Fruit fly (Drosophila melanogaster): ENCODE data around the gene CG18809.

CG18809 gene

dm6 chrX:19748565-19748964, 4.4 kb upstream of the CG18809 start (continued):
- TF ChIP-seq CG4820 (GFP tag; optimal IDR thresholded peaks at IDR 0.05) (no peak), amos (GFP tag; IDR thresholded peaks at IDR 0.05; ENCODE audit: partially characterized antibody) (peak; percentile 51), cg (GFP tag; optimal IDR thresholded peaks at IDR 0.05) (no peak), bigmax (GFP tag; optimal IDR thresholded peaks at IDR 0.05) (no peak), sens (GFP tag) (peak; percentile 16), Doc3 (GFP tag; IDR thresholded peaks at IDR 0.05; ENCODE audit: partially characterized antibody) (no peak), grn (GFP tag; optimal IDR thresholded peaks at IDR 0.05) (no peak), ham (GFP tag; IDR thresholded peaks at IDR 0.05) (no peak), org-1 (GFP tag; optimal IDR thresholded peaks at IDR 0.05) (no peak), CG14710 (tag; optimal IDR thresholded peaks at IDR 0.05) (peak; percentile 53), CG31441 (GFP tag; IDR thresholded peaks at IDR 0.05) (no peak), maf-S (GFP tag; optimal IDR thresholded peaks at IDR 0.05) (no peak), oc (tag; optimal IDR thresholded peaks at IDR 0.05) (no peak), chm (GFP tag; IDR thresholded peaks at IDR 0.05) (no peak), Tbp (GFP tag; optimal IDR thresholded peaks at IDR 0.05) (no peak), CG6791 (GFP tag; IDR thresholded peaks at IDR 0.05; ENCODE audit: partially characterized antibody) (peak; percentile 63; the same call in 2 of the 3 replicates), cwo (GFP tag; optimal IDR thresholded peaks at IDR 0.05) (no peak), CG3163 (GFP tag; optimal IDR thresholded peaks at IDR 0.05) (no peak), Lhr (GFP tag; optimal IDR thresholded peaks at IDR 0.05) (peak; percentile 18), Asciz (GFP tag; optimal IDR thresholded peaks at IDR 0.05) (no peak), CG7786 (GFP tag; optimal IDR thresholded peaks at IDR 0.05) (peak; percentile 25), chif (GFP tag; optimal IDR thresholded peaks at IDR 0.05) (no peak), nau (GFP tag; optimal IDR thresholded peaks at IDR 0.05) (no peak), sisA (GFP tag; IDR thresholded peaks at IDR 0.05) (no peak), Atf-2 (GFP tag; optimal IDR thresholded peaks at IDR 0.05) (no peak), CG3065 (GFP tag; optimal IDR thresholded peaks at IDR 0.05) (no peak), CG8924 (tag; optimal IDR thresholded peaks at IDR 0.05) (no peak), CG12391 (tag; optimal IDR thresholded peaks at IDR 0.05) (no peak), MBD-R2 (GFP tag; IDR thresholded peaks at IDR 0.05) (peak; percentile 62), YL-1 (GFP tag; optimal IDR thresholded peaks at IDR 0.05) (peak; percentile 23), fru (optimal IDR thresholded peaks at IDR 0.05) (no peak), CoRest (tag; optimal IDR thresholded peaks at IDR 0.05) (peak; percentile 54), luna (GFP tag; optimal IDR thresholded peaks at IDR 0.05) (no peak), lilli (GFP tag; optimal IDR thresholded peaks at IDR 0.05) (peak; percentile 19), tll (GFP tag; optimal IDR thresholded peaks at IDR 0.05) (no peak), Rfx (GFP tag; IDR thresholded peaks at IDR 0.05) (peak; percentile 47), fd64A (GFP tag; optimal IDR thresholded peaks at IDR 0.05) (no peak), CG15269 (tag; optimal IDR thresholded peaks at IDR 0.05) (no peak), CG1603 (tag; optimal IDR thresholded peaks at IDR 0.05) (peak; percentile 68), Trl (optimal IDR thresholded peaks at IDR 0.05) (no peak), Trl (GFP tag; optimal IDR thresholded peaks at IDR 0.05) (peak; percentile 15), abd-A (tag; optimal IDR thresholded peaks at IDR 0.05) (no peak), tup (GFP tag; optimal IDR thresholded peaks at IDR 0.05) (no peak), E2f2 (GFP tag; IDR thresholded peaks at IDR 0.05) (peak; percentile 97), peb (GFP tag; IDR thresholded peaks at IDR 0.05) (no peak), stwl (tag; optimal IDR thresholded peaks at IDR 0.05) (peak; percentile 19), hbn (GFP tag; IDR thresholded peaks at IDR 0.05; ENCODE audit: partially characterized antibody) (no peak), CG9609 (GFP tag; optimal IDR thresholded peaks at IDR 0.05) (no peak), Med (GFP tag) (peak; percentile 83), sug (tag; optimal IDR thresholded peaks at IDR 0.05) (peak; percentile 35), CG4617 (GFP tag; optimal IDR thresholded peaks at IDR 0.05; ENCODE audit: borderline replicate concordance) (peak; percentile 26), CG14667 (GFP tag; IDR thresholded peaks at IDR 0.05) (no peak)

Data from whole organism, embryonic.